Worm (Caenorhabditis elegans) whole organism, L4 larva: ENCODE results near the gene F11C1.7.

Experiments
- F44E2.7 ChIP-seq: fragments of 200-800 bp; sonication (Bioruptor generic); IDR thresholded peaks from 2 replicates; pipeline ENCODE4 v2.1.2; 2022; ENCODE audit warnings: missing genetic modification characterization, missing compliant biosample characterization
- F49E8.2 ChIP-seq: sonication (generic microtip); optimal IDR thresholded peaks from 2 replicates; lab custom pipeline; 2016; ENCODE audit warnings: missing compliant biosample characterization, mild to moderate bottlenecking, missing genetic modification characterization, borderline replicate concordance
- T20F7.1 ChIP-seq: fragments of 200-800 bp; sonication (Bioruptor generic); optimal IDR thresholded peaks from 2 replicates; lab custom pipeline; 2018; ENCODE audit warnings: mild to moderate bottlenecking, missing genetic modification characterization, missing compliant biosample characterization
- T26A8.4 ChIP-seq: fragments of 200-800 bp; sonication (Bioruptor generic); IDR thresholded peaks from 2 replicates; pipeline ENCODE4 v1.3.6; 2022; ENCODE audit warnings: missing genetic modification characterization, missing compliant biosample characterization
- Y105C5A.15 ChIP-seq: fragments of 200-800 bp; sonication (Bioruptor generic); IDR thresholded peaks from 2 replicates; pipeline ENCODE4 v1.3.6; 2022; ENCODE audit warnings: missing genetic modification characterization, missing compliant biosample characterization
- Y75B8A.6 ChIP-seq: fragments of 200-800 bp; sonication (Bioruptor generic); IDR thresholded peaks from 2 replicates; pipeline ENCODE4 v1.3.6; 2022; ENCODE audit warnings: missing genetic modification reagents, missing genetic modification characterization, missing compliant biosample characterization
- ZK546.5 ChIP-seq, 2 experiments: sonication (generic microtip); optimal IDR thresholded peaks; 2 replicates each; lab custom pipeline; 2017; ENCODE audit warnings: missing biosample characterization in 2 of 2, missing genetic modification characterization in 2 of 2
- aha-1 ChIP-seq: fragments of 150-350 bp; peaks from one replicate; lab custom pipeline; 2014; ENCODE audit warnings: missing biosample characterization, missing genetic modification characterization
- aly-2 ChIP-seq: sonication (generic microtip); optimal IDR thresholded peaks from 2 replicates; lab custom pipeline; 2018; ENCODE audit warnings: missing biosample characterization, missing genetic modification characterization
- ama-1 ChIP-seq: fragments of 150-350 bp; optimal IDR thresholded peaks from 2 replicates; lab custom pipeline; 2014; ENCODE audit warnings: inconsistent platforms, mixed read lengths
- ceh-28 ChIP-seq: fragments of 150-350 bp; optimal IDR thresholded peaks from 2 replicates; lab custom pipeline; 2014; ENCODE audit warnings: missing biosample characterization, missing genetic modification reagents, missing genetic modification characterization
- ceh-44 ChIP-seq: fragments of 200-800 bp; sonication (Bioruptor generic); IDR thresholded peaks from 2 replicates; pipeline ENCODE4 v1.3.6; 2022; ENCODE audit warnings: missing genetic modification reagents, missing genetic modification characterization, missing compliant biosample characterization
- ceh-62 ChIP-seq: sonication (generic microtip); optimal IDR thresholded peaks from 2 replicates; lab custom pipeline; 2017; ENCODE audit warnings: missing biosample characterization, missing genetic modification characterization
- ctbp-1 ChIP-seq: fragments of 200-800 bp; sonication (Bioruptor generic); IDR thresholded peaks from 2 replicates; pipeline ENCODE4 v1.3.6; 2022; ENCODE audit warnings: missing genetic modification reagents, missing genetic modification characterization, missing compliant biosample characterization
- daf-16 ChIP-seq, 3 experiments: sonication (generic microtip); optimal IDR thresholded peaks; 2 replicates each; lab custom pipeline; 2016 to 2017; ENCODE audit warnings: missing genetic modification characterization in 3 of 3, missing genetic modification reagents in 3 of 3, mild to moderate bottlenecking in 2 of 3, missing compliant biosample characterization in 2 of 3, missing biosample characterization in 1 of 3, moderate library complexity in 1 of 3
- daf-19 ChIP-seq: fragments of 200-800 bp; sonication (Bioruptor generic); conservative IDR thresholded peaks from 2 replicates; pipeline ENCODE4 v1.3.6; 2022; ENCODE audit warnings: missing genetic modification characterization, missing compliant biosample characterization
- dmd-6 ChIP-seq: fragments of 200-800 bp; sonication (Bioruptor generic); IDR thresholded peaks from 2 replicates; pipeline ENCODE4 v1.3.6; 2022; ENCODE audit warnings: missing genetic modification reagents, missing genetic modification characterization, missing compliant biosample characterization
- dmd-8 ChIP-seq: fragments of 200-800 bp; sonication (Bioruptor generic); IDR thresholded peaks from 2 replicates; pipeline ENCODE4 v1.3.6; 2022; ENCODE audit warnings: missing genetic modification characterization, missing compliant biosample characterization
- dmd-9 ChIP-seq: fragments of 200-800 bp; sonication (Bioruptor generic); IDR thresholded peaks from 2 replicates; pipeline ENCODE4 v1.3.6; 2022; ENCODE audit warnings: missing genetic modification reagents, missing genetic modification characterization, missing compliant biosample characterization
- dve-1 ChIP-seq: sonication (generic microtip); optimal IDR thresholded peaks from 2 replicates; lab custom pipeline; 2017; ENCODE audit warnings: antibody characterized with exemption, mild to moderate bottlenecking, missing genetic modification characterization, missing compliant biosample characterization; ENCODE audit not compliant: insufficient read depth
- gei-8 ChIP-seq: fragments of 200-800 bp; sonication (Bioruptor generic); optimal IDR thresholded peaks from 2 replicates; lab custom pipeline; 2018; ENCODE audit warnings: mild to moderate bottlenecking, missing genetic modification characterization, missing compliant biosample characterization
- hlh-11 ChIP-seq: fragments of 200-800 bp; sonication (Bioruptor generic); optimal IDR thresholded peaks from 2 replicates; lab custom pipeline; 2018; ENCODE audit warnings: mild to moderate bottlenecking, missing genetic modification characterization, missing compliant biosample characterization
- hlh-30 ChIP-seq: sonication (generic microtip); optimal IDR thresholded peaks from 2 replicates; lab custom pipeline; 2017; ENCODE audit warnings: antibody characterized with exemption, mild to moderate bottlenecking, missing genetic modification characterization, missing compliant biosample characterization; ENCODE audit not compliant: insufficient read depth
- hmg-1.1 ChIP-seq: fragments of 200-800 bp; sonication (Bioruptor generic); IDR thresholded peaks from 2 replicates; pipeline ENCODE4 v1.3.6; 2022; ENCODE audit warnings: missing genetic modification reagents, missing genetic modification characterization, missing compliant biosample characterization
- lin-1 ChIP-seq: fragments of 200-800 bp; sonication (Bioruptor generic); IDR thresholded peaks from 2 replicates; pipeline ENCODE4 v1.3.6; 2022; ENCODE audit warnings: missing genetic modification reagents, missing genetic modification characterization, missing compliant biosample characterization
- lin-15B ChIP-seq: fragments of 150-350 bp; sonication (generic microtip); optimal IDR thresholded peaks from 3 replicates; lab custom pipeline; 2014; ENCODE audit warnings: missing biosample characterization, missing genetic modification characterization
- lin-39 ChIP-seq: fragments of 150-350 bp; optimal IDR thresholded peaks from 2 replicates; lab custom pipeline; 2014; ENCODE audit warnings: missing biosample characterization, missing genetic modification reagents, missing genetic modification characterization
- lsy-2 ChIP-seq, 2 experiments: fragments of 150-350 bp in 1 of 2; sonication (generic microtip) in 1 of 2; optimal IDR thresholded peaks; 2 replicates each; lab custom pipeline; 2014 to 2017; ENCODE audit warnings: missing biosample characterization in 2 of 2, missing genetic modification characterization in 2 of 2
- madf-9 ChIP-seq: fragments of 200-800 bp; sonication (Bioruptor generic); conservative IDR thresholded peaks from 2 replicates; pipeline ENCODE4 v1.3.6; 2022; ENCODE audit warnings: missing genetic modification reagents, missing genetic modification characterization, missing compliant biosample characterization
- mdt-29 ChIP-seq: fragments of 200-800 bp; sonication (Bioruptor generic); IDR thresholded peaks from 2 replicates; pipeline ENCODE4 v1.3.6; 2022; ENCODE audit warnings: missing genetic modification reagents, missing genetic modification characterization, missing compliant biosample characterization
- mep-1 ChIP-seq: fragments of 150-350 bp; sonication (generic microtip); optimal IDR thresholded peaks from 3 replicates; lab custom pipeline; 2014; ENCODE audit warnings: missing biosample characterization, missing genetic modification characterization
- mes-2 ChIP-seq: sonication (generic microtip); optimal IDR thresholded peaks from 2 replicates; lab custom pipeline; 2016; ENCODE audit warnings: missing genotype, mild to moderate bottlenecking, missing genetic modification characterization, missing compliant biosample characterization; ENCODE audit not compliant: poor library complexity, severe bottlenecking
- mxl-2 ChIP-seq: fragments of 200-800 bp; sonication (Bioruptor generic); conservative IDR thresholded peaks from 2 replicates; pipeline ENCODE4 v1.3.6; 2022; ENCODE audit warnings: missing genetic modification reagents, missing genetic modification characterization, missing compliant biosample characterization
- mxl-3 ChIP-seq: fragments of 200-800 bp; sonication (Bioruptor generic); optimal IDR thresholded peaks from 2 replicates; lab custom pipeline; 2018; ENCODE audit warnings: mild to moderate bottlenecking, missing genetic modification characterization, missing compliant biosample characterization
- nhr-41 ChIP-seq: fragments of 200-800 bp; sonication (Bioruptor generic); IDR thresholded peaks from 2 replicates; pipeline ENCODE4 v1.3.6; 2022; ENCODE audit warnings: missing genetic modification reagents, missing genetic modification characterization, missing compliant biosample characterization
- nhr-48 ChIP-seq: sonication (generic microtip); optimal IDR thresholded peaks from 2 replicates; lab custom pipeline; 2016; ENCODE audit warnings: mild to moderate bottlenecking, missing genetic modification characterization, missing compliant biosample characterization
- nhr-77 ChIP-seq: fragments of 150-350 bp; optimal IDR thresholded peaks from 2 replicates; lab custom pipeline; 2014; ENCODE audit warnings: missing biosample characterization, missing genetic modification characterization
- pqm-1 ChIP-seq: sonication (generic microtip); optimal IDR thresholded peaks from 2 replicates; lab custom pipeline; 2017; ENCODE audit warnings: missing biosample characterization, missing genetic modification characterization
- rbr-2 ChIP-seq: sonication (generic microtip); optimal IDR thresholded peaks from 2 replicates; lab custom pipeline; 2016; ENCODE audit warnings: missing genotype, missing genetic modification characterization, missing compliant biosample characterization
- sdz-12 ChIP-seq: fragments of 200-800 bp; sonication (Bioruptor generic); optimal IDR thresholded peaks from 2 replicates; lab custom pipeline; 2018; ENCODE audit warnings: mild to moderate bottlenecking, missing genetic modification characterization, missing compliant biosample characterization
- set-16 ChIP-seq: fragments of 200-800 bp; sonication (Bioruptor generic); IDR thresholded peaks from 2 replicates; pipeline ENCODE4 v1.3.6; 2022; ENCODE audit warnings: missing genetic modification reagents, missing genetic modification characterization, missing compliant biosample characterization
- snpc-1.2 ChIP-seq: fragments of 200-800 bp; sonication (Bioruptor generic); IDR thresholded peaks from 2 replicates; pipeline ENCODE4 v1.3.6; 2022; ENCODE audit warnings: missing genetic modification reagents, missing genetic modification characterization, missing compliant biosample characterization
- spr-1 ChIP-seq: sonication (generic microtip); optimal IDR thresholded peaks from 2 replicates; lab custom pipeline; 2016; ENCODE audit warnings: mild to moderate bottlenecking, missing genetic modification characterization, missing compliant biosample characterization
- spr-3 ChIP-seq: fragments of 200-800 bp; sonication (Bioruptor generic); optimal IDR thresholded peaks from 2 replicates; lab custom pipeline; 2018; ENCODE audit warnings: mild to moderate bottlenecking, missing genetic modification characterization, missing compliant biosample characterization
- zfp-3 ChIP-seq: fragments of 200-800 bp; sonication (Bioruptor generic); conservative IDR thresholded peaks from 2 replicates; pipeline ENCODE4 v1.3.6; 2022; ENCODE audit warnings: missing genetic modification reagents, missing genetic modification characterization, missing compliant biosample characterization

Gene F11C1.7

ce11 chrX:12989205-12989604 lies at the start of gene F11C1.7:
TSS of gene F11C1.7 (plus strand) at chrX:12989344.
- TF ChIP-seq lsy-2 (tag; optimal IDR thresholded peaks at IDR 0.05; lab: Kevin White, UChicago) (peak in 1 of 2 experiments; percentile 52), rbr-2 (tag; lab: Kevin White, UChicago) (peak; percentile 3), T20F7.1 (GFP tag; lab: Kevin White, UChicago) (peak; percentile 88), dve-1 (tag; lab: Kevin White, UChicago) (peak; percentile 40), daf-19 (no peak), lin-1 (GFP tag; lab: Robert Waterston, UW) (no peak), mxl-2 (GFP tag; lab: Robert Waterston, UW) (no peak), aly-2 (tag; lab: Kevin White, UChicago) (no peak), zfp-3 (GFP tag; lab: Robert Waterston, UW) (no peak), daf-16 (GFP tag; optimal IDR thresholded peaks at IDR 0.05; lab: Kevin White, UChicago) (no peak), daf-16 (tag; optimal IDR thresholded peaks at IDR 0.05; lab: Kevin White, UChicago) (peak; percentile 73), hlh-11 (tag; lab: Kevin White, UChicago) (peak; percentile 12), spr-1 (no peak), mep-1 (tag; lab: Kevin White, UChicago) (peak; percentile 53), hlh-30 (peak; percentile 29), hmg-1.1 (GFP tag; lab: Robert Waterston, UW) (peak; percentile 49; the same call in 1 of the 2 replicates), mes-2 (tag; lab: Kevin White, UChicago) (peak; percentile 38)

DNA sequence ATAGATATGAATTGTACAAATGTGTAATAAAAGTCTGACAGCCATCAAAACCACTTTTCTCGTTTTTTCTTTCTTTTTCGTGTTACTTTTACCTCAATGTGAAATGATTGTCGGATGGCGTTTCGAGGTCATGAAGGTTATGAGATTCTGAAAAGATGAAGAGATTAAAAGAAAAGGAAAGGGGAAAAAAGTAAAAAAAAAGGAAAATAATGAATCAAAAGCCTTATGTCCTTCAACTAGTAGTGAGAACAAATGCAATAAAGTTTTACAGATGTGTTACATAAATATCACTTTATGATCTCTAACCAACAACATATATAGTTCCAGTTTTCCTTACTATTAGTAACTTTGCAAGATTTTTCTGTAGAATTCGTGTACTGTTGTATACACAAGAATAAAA lies 48.3 kb upstream of the F11C1.7 start, which contains the start of gene gmap-3:
Gene gmap-3 (minus strand): TSS at position 148 of the 400 bp plus-strand sequence.
- TF ChIP-seq aha-1 (tag; lab: Kevin White, UChicago) (peak; percentile 8), mxl-3 (GFP tag; lab: Kevin White, UChicago) (no peak)

- no peak for TF ChIP-seq ama-1 (lab: Kevin White, UChicago)
- no peak for TF ChIP-seq daf-16 (GFP tag; optimal IDR thresholded peaks at IDR 0.05; lab: Kevin White, UChicago)
- TF ChIP-seq daf-16 (tag; optimal IDR thresholded peaks at IDR 0.05; lab: Kevin White, UChicago) = peak; percentile 47
- TF ChIP-seq lsy-2 (tag; optimal IDR thresholded peaks at IDR 0.05; lab: Kevin White, UChicago) = no peak
- no peak for TF ChIP-seq aly-2 (tag; lab: Kevin White, UChicago)
- TF ChIP-seq pqm-1 (tag; lab: Kevin White, UChicago) = no peak
- peak; percentile 22 for TF ChIP-seq nhr-48 (tag; lab: Kevin White, UChicago)
- TF ChIP-seq ctbp-1 = no peak
- TF ChIP-seq lin-15B (tag; lab: Kevin White, UChicago) = no peak
- no peak for TF ChIP-seq Y75B8A.6 (GFP tag; lab: Robert Waterston, UW)
- TF ChIP-seq mdt-29 (GFP tag; lab: Robert Waterston, UW) = no peak
- no peak for TF ChIP-seq F49E8.2 (tag; lab: Kevin White, UChicago)
- no peak for TF ChIP-seq dmd-9
- TF ChIP-seq nhr-41 = no peak
- TF ChIP-seq ceh-62 (tag; lab: Kevin White, UChicago) = no peak
- TF ChIP-seq snpc-1.2 = peak; percentile 81
- no peak for TF ChIP-seq F44E2.7 (GFP tag; lab: Robert Waterston, UW)
- TF ChIP-seq madf-9 (GFP tag; lab: Robert Waterston, UW) = no peak
- peak; percentile 35; the same call in 1 of the 2 replicates for TF ChIP-seq dmd-6 (GFP tag; lab: Robert Waterston, UW)
- no peak for TF ChIP-seq daf-19
- 0 out of 2 replicates have a peak, but pooled peaks have one; percentile 26 for TF ChIP-seq dmd-8
- TF ChIP-seq spr-3 (GFP tag; lab: Kevin White, UChicago) = no peak
- TF ChIP-seq lin-39 = no peak
- no peak for TF ChIP-seq nhr-77 (tag; lab: Kevin White, UChicago)
- TF ChIP-seq hlh-30 = no peak
- TF ChIP-seq gei-8 = no peak
- TF ChIP-seq Y105C5A.15 (GFP tag; lab: Robert Waterston, UW) = no peak
- TF ChIP-seq ceh-44 (GFP tag; lab: Robert Waterston, UW) = no peak
- no peak for TF ChIP-seq ZK546.5 (tag; optimal IDR thresholded peaks at IDR 0.05; lab: Kevin White, UChicago)
- TF ChIP-seq T20F7.1 (GFP tag; lab: Kevin White, UChicago) = no peak
- TF ChIP-seq ceh-28 = no peak
- no peak for TF ChIP-seq rbr-2 (tag; lab: Kevin White, UChicago)
- TF ChIP-seq T26A8.4 (GFP tag; lab: Robert Waterston, UW) = no peak
- TF ChIP-seq set-16 = no peak
- no peak for TF ChIP-seq sdz-12 (GFP tag; lab: Kevin White, UChicago)
Observed at ce11 chrX:12942296-12942695, 46.8 kb upstream of the F11C1.7 start.
